Fruit fly (Drosophila melanogaster) whole organism, embryonic: ENCODE data around the gene Prosalpha6.
A peak's percentile ranks its signal among the peaks of the same experiment; 100 is the strongest.

Experiments
- ATbp ChIP-seq: fragments of 200-800 bp; sonication (Bioruptor generic); optimal IDR thresholded peaks from 2 replicates; lab custom pipeline; 2017; ENCODE audit warnings: missing biosample characterization, mild to moderate bottlenecking, missing genetic modification characterization, missing genetic modification reagents
- Aef1 ChIP-seq: fragments of 200-800 bp; sonication (Bioruptor generic); IDR thresholded peaks from 3 replicates; pipeline ENCODE4 v1.3.6; 2022; ENCODE audit warnings: missing biosample characterization, missing genetic modification characterization
- Atf6 ChIP-seq: fragments of 200-800 bp; sonication (Bioruptor generic); IDR thresholded peaks from 2 replicates; pipeline ENCODE4 v1.3.6; 2022; ENCODE audit warnings: missing biosample characterization, missing genetic modification characterization
- Blimp-1 ChIP-seq: fragments of 200-800 bp; sonication (Bioruptor generic); optimal IDR thresholded peaks from 3 replicates; lab custom pipeline; 2018; ENCODE audit warnings: missing biosample characterization, missing genetic modification characterization, mild to moderate bottlenecking, moderate library complexity, missing genetic modification reagents
- C15 ChIP-seq: fragments of 200-800 bp; sonication (Bioruptor generic); IDR thresholded peaks from 3 replicates; pipeline ENCODE4 v1.3.6; 2022; ENCODE audit warnings: missing biosample characterization, missing genetic modification characterization
- CG10654 ChIP-seq: fragments of 200-800 bp; sonication (Bioruptor generic); optimal IDR thresholded peaks from 2 replicates; lab custom pipeline; 2016; ENCODE audit warnings: missing biosample characterization, missing genetic modification characterization
- CG10959 ChIP-seq: fragments of 200-800 bp; sonication (Bioruptor generic); IDR thresholded peaks from 2 replicates; pipeline ENCODE4 v1.3.6; 2022; ENCODE audit warnings: missing biosample characterization, missing genetic modification characterization
- CG11093 ChIP-seq: fragments of 200-800 bp; sonication (Bioruptor generic); IDR thresholded peaks from 3 replicates; pipeline ENCODE4 v1.3.6; 2022; ENCODE audit warnings: missing biosample characterization, missing genetic modification characterization
- CG12104 ChIP-seq: fragments of 200-800 bp; sonication (Bioruptor generic); optimal IDR thresholded peaks from 3 replicates; lab custom pipeline; 2016; ENCODE audit warnings: missing biosample characterization, missing genetic modification characterization
- CG13424 ChIP-seq: fragments of 200-800 bp; sonication (Bioruptor generic); optimal IDR thresholded peaks from 2 replicates; lab custom pipeline; 2019; ENCODE audit warnings: missing biosample characterization, mild to moderate bottlenecking, missing genetic modification characterization, moderate library complexity
- CG14965 ChIP-seq: fragments of 200-800 bp; sonication (Bioruptor generic); optimal IDR thresholded peaks from 2 replicates; lab custom pipeline; 2016; ENCODE audit warnings: missing biosample characterization, missing genetic modification characterization, borderline replicate concordance
- CG17385 ChIP-seq: fragments of 200-800 bp; sonication (Bioruptor generic); optimal IDR thresholded peaks from 3 replicates; lab custom pipeline; 2018; ENCODE audit warnings: missing biosample characterization, mild to moderate bottlenecking, missing genetic modification characterization
- CG3281 ChIP-seq: fragments of 200-800 bp; sonication (Bioruptor generic); optimal IDR thresholded peaks from 3 replicates; lab custom pipeline; 2017; ENCODE audit warnings: missing biosample characterization, mild to moderate bottlenecking, missing genetic modification characterization
- CG34224 ChIP-seq: fragments of 200-800 bp; sonication (Bioruptor generic); IDR thresholded peaks from 3 replicates; pipeline ENCODE4 v1.3.6; 2022; ENCODE audit warnings: missing biosample characterization, missing genetic modification characterization; ENCODE audit not compliant: partially characterized antibody
- CG3847 ChIP-seq: fragments of 200-800 bp; sonication (Bioruptor generic); IDR thresholded peaks from 2 replicates; pipeline ENCODE4 v1.3.6; 2022; ENCODE audit warnings: missing biosample characterization, missing genetic modification characterization
- CG43689 ChIP-seq: fragments of 200-800 bp; sonication (Bioruptor generic); IDR thresholded peaks from 2 replicates; pipeline ENCODE4 v1.3.6; 2022; ENCODE audit warnings: missing biosample characterization, missing genetic modification characterization
- CG6254 ChIP-seq: fragments of 200-800 bp; sonication (Bioruptor generic); optimal IDR thresholded peaks from 3 replicates; lab custom pipeline; 2017; ENCODE audit warnings: mild to moderate bottlenecking, missing biosample characterization, missing genetic modification reagents, missing genetic modification characterization
- CG6654 ChIP-seq: fragments of 200-800 bp; sonication (Bioruptor generic); optimal IDR thresholded peaks from 2 replicates; lab custom pipeline; 2017; ENCODE audit warnings: missing biosample characterization, mild to moderate bottlenecking, missing genetic modification characterization
- CG6854 ChIP-seq: fragments of 200-800 bp; sonication (Bioruptor generic); optimal IDR thresholded peaks from 3 replicates; lab custom pipeline; 2017; ENCODE audit warnings: missing biosample characterization, mild to moderate bottlenecking, missing genetic modification characterization
- CG9797 ChIP-seq: fragments of 200-800 bp; sonication (Bioruptor generic); optimal IDR thresholded peaks from 3 replicates; lab custom pipeline; 2018; ENCODE audit warnings: missing biosample characterization, mild to moderate bottlenecking, missing genetic modification characterization
- CG9817 ChIP-seq: fragments of 200-800 bp; sonication (Bioruptor generic); optimal IDR thresholded peaks from 2 replicates; lab custom pipeline; 2018; ENCODE audit warnings: missing biosample characterization, mild to moderate bottlenecking, missing genetic modification characterization, moderate library complexity
- CG9932 ChIP-seq: fragments of 200-800 bp; sonication (Bioruptor generic); IDR thresholded peaks from 2 replicates; pipeline ENCODE4 v1.3.6; 2022; ENCODE audit warnings: missing biosample characterization, missing genetic modification characterization
- Dfd ChIP-seq, 2 experiments: fragments of >200 bp; optimal IDR thresholded peaks; 2 replicates each; lab custom pipeline; 2017; ENCODE audit warnings: missing biosample characterization in 2 of 2, missing genetic modification characterization in 2 of 2
- Doc2 ChIP-seq: fragments of 200-800 bp; sonication (Bioruptor generic); IDR thresholded peaks from 2 replicates; pipeline ENCODE4 v1.3.6; 2022; ENCODE audit warnings: missing biosample characterization, missing genetic modification characterization
- Gsc ChIP-seq: fragments of 200-800 bp; sonication (Bioruptor generic); IDR thresholded peaks from 2 replicates; pipeline ENCODE4 v1.3.6; 2022; ENCODE audit warnings: missing biosample characterization, missing genetic modification characterization
- Lim3 ChIP-seq: fragments of 200-800 bp; sonication (Bioruptor generic); IDR thresholded peaks from 2 replicates; pipeline ENCODE4 v1.3.6; 2022; ENCODE audit warnings: missing biosample characterization, missing genetic modification characterization
- Oli ChIP-seq: fragments of 200-800 bp; sonication (Bioruptor generic); optimal IDR thresholded peaks from 2 replicates; lab custom pipeline; 2018; ENCODE audit warnings: missing biosample characterization, mild to moderate bottlenecking, missing genetic modification characterization, moderate library complexity
- Opbp ChIP-seq: fragments of 200-800 bp; sonication (Bioruptor generic); IDR thresholded peaks from 3 replicates; pipeline ENCODE4 v1.3.6; 2022; ENCODE audit warnings: missing biosample characterization, missing genetic modification characterization; ENCODE audit not compliant: partially characterized antibody
- Usf ChIP-seq: fragments of 200-800 bp; sonication (Bioruptor generic); optimal IDR thresholded peaks from 2 replicates; lab custom pipeline; 2017; ENCODE audit warnings: missing genotype, missing biosample characterization, missing genetic modification characterization
- ap ChIP-seq: fragments of 200-800 bp; sonication (Bioruptor generic); IDR thresholded peaks from 2 replicates; pipeline ENCODE4 v1.3.6; 2022; ENCODE audit warnings: missing biosample characterization, missing genetic modification characterization
- bowl ChIP-seq: fragments of 200-800 bp; sonication (Bioruptor generic); IDR thresholded peaks from 2 replicates; pipeline ENCODE4 v1.3.6; 2022; ENCODE audit warnings: missing biosample characterization, missing genetic modification characterization
- bsh ChIP-seq, 2 experiments: fragments of 200-800 bp; sonication (Bioruptor generic); optimal IDR thresholded peaks; 2 replicates each; lab custom pipeline; 2017 to 2018; ENCODE audit warnings: mild to moderate bottlenecking in 2 of 2, missing biosample characterization in 2 of 2, missing genetic modification characterization in 2 of 2, moderate library complexity in 1 of 2
- danr ChIP-seq: fragments of 200-800 bp; sonication (Bioruptor generic); IDR thresholded peaks from 2 replicates; pipeline ENCODE4 v1.3.6; 2022; ENCODE audit warnings: missing biosample characterization, missing genetic modification characterization
- dati ChIP-seq: fragments of 200-800 bp; sonication (Bioruptor generic); IDR thresholded peaks from 2 replicates; pipeline ENCODE4 v1.3.6; 2022; ENCODE audit warnings: missing biosample characterization, missing genetic modification characterization
- dmrt99B ChIP-seq: fragments of 200-800 bp; sonication (Bioruptor generic); optimal IDR thresholded peaks from 2 replicates; lab custom pipeline; 2018; ENCODE audit warnings: missing biosample characterization, mild to moderate bottlenecking, missing genetic modification characterization, moderate library complexity
- esg ChIP-seq: fragments of 200-800 bp; sonication (Bioruptor generic); conservative IDR thresholded peaks from 2 replicates; pipeline ENCODE4 v1.3.6; 2022; ENCODE audit warnings: missing biosample characterization, missing genetic modification characterization
- gsb-n ChIP-seq: fragments of 200-800 bp; sonication (Bioruptor generic); optimal IDR thresholded peaks from 3 replicates; lab custom pipeline; 2018; ENCODE audit warnings: missing biosample characterization, mild to moderate bottlenecking, missing genetic modification characterization
- hbn ChIP-seq: fragments of 200-800 bp; sonication (Bioruptor generic); IDR thresholded peaks from 2 replicates; pipeline ENCODE4 v1.3.6; 2022; ENCODE audit warnings: missing biosample characterization, missing genetic modification characterization; ENCODE audit not compliant: partially characterized antibody
- hth ChIP-seq: fragments of >200 bp; optimal IDR thresholded peaks from 2 replicates; lab custom pipeline; 2017; ENCODE audit warnings: inconsistent platforms
- ind ChIP-seq: fragments of 200-800 bp; sonication (Bioruptor generic); optimal IDR thresholded peaks from 3 replicates; lab custom pipeline; 2016; ENCODE audit warnings: missing biosample characterization, missing genetic modification characterization
- knrl ChIP-seq: fragments of 200-800 bp; sonication (Bioruptor generic); IDR thresholded peaks from 3 replicates; pipeline ENCODE4 v1.3.6; 2022; ENCODE audit warnings: missing biosample characterization, missing genetic modification characterization; ENCODE audit not compliant: partially characterized antibody
- maf-S ChIP-seq: fragments of 200-800 bp; sonication (Bioruptor generic); optimal IDR thresholded peaks from 2 replicates; lab custom pipeline; 2016; ENCODE audit warnings: missing biosample characterization, missing genetic modification characterization
- mirr ChIP-seq: fragments of 200-800 bp; sonication (Bioruptor generic); optimal IDR thresholded peaks from 3 replicates; lab custom pipeline; 2018; ENCODE audit warnings: missing biosample characterization, mild to moderate bottlenecking, missing genetic modification characterization
- otp ChIP-seq: fragments of 200-800 bp; sonication (Bioruptor generic); IDR thresholded peaks from 3 replicates; pipeline ENCODE4, ENCODE4 v1.3.6; 2022; ENCODE audit warnings: missing biosample characterization, missing genetic modification characterization
- schlank ChIP-seq: fragments of 200-800 bp; sonication (Bioruptor generic); optimal IDR thresholded peaks from 2 replicates; lab custom pipeline; 2018; ENCODE audit warnings: missing biosample characterization, mild to moderate bottlenecking, missing genetic modification characterization
- ssp ChIP-seq: fragments of 200-800 bp; sonication (Bioruptor generic); IDR thresholded peaks from 2 replicates; pipeline ENCODE4 v1.3.6; 2022; ENCODE audit warnings: missing biosample characterization, missing genetic modification characterization
- trh ChIP-seq: fragments of 200-800 bp; sonication (Bioruptor generic); optimal IDR thresholded peaks from 2 replicates; lab custom pipeline; 2016; ENCODE audit warnings: missing biosample characterization, missing genetic modification characterization
- ttk ChIP-seq: fragments of 200-800 bp; sonication (Bioruptor generic); IDR thresholded peaks from 2 replicates; pipeline ENCODE4 v2.1.2; 2022; ENCODE audit warnings: missing biosample characterization, missing genetic modification characterization
- tup ChIP-seq: fragments of 200-800 bp; sonication (Bioruptor generic); optimal IDR thresholded peaks from 2 replicates; lab custom pipeline; 2016; ENCODE audit warnings: missing biosample characterization, mild to moderate bottlenecking, missing genetic modification characterization, moderate library complexity
- vvl ChIP-seq: fragments of 200-800 bp; sonication (Bioruptor generic); IDR thresholded peaks from 2 replicates; pipeline ENCODE4 v1.3.6; 2022; ENCODE audit warnings: missing biosample characterization, missing genetic modification characterization
- zfh2 ChIP-seq: fragments of 200-800 bp; sonication (Bioruptor generic); optimal IDR thresholded peaks from 2 replicates; lab custom pipeline; 2016; ENCODE audit warnings: missing biosample characterization, missing genetic modification characterization

Prosalpha6 gene

DNA sequence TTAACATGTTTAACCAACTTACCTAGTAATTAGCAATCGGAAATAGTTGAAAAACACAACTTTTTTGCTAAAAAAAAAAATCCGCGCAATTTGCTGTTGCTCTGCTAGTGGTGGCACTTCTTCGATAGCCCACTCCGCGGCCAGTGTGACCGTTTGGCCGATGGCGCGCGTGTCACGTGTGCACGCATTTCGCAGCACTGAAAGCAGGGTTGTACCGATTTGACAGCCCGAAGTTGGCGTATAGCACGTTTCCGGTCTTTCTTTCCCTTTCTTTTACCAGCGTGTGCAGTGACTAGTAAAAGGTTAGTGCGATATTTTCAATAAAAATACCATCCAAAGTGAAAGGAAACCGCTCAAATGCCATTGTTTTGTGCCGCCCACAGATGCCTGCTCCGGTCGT lies 20.3 kb upstream of the Prosalpha6 start, which contains the start of the genes Ripalpha and RpL7 (continued):
- TF ChIP-seq Oli (peak; percentile 89), C15 (peak; percentile 95), gsb-n (peak; percentile 96), hbn (peak; percentile 81), tup (GFP tag; lab: Kevin White, UChicago) (peak; percentile 97), danr (GFP tag; lab: Robert Waterston, UW) (peak; percentile 81), Blimp-1 (GFP tag; lab: Kevin White, UChicago) (peak; percentile 89), CG14965 (GFP tag; lab: Kevin White, UChicago) (peak; percentile 92), CG9817 (tag; lab: Kevin White, UChicago) (peak; percentile 97), Dfd (GFP tag; optimal IDR thresholded peaks at IDR 0.05; lab: Kevin White, UChicago) (no peak), Gsc (GFP tag; lab: Robert Waterston, UW) (no peak), CG9932 (GFP tag; lab: Robert Waterston, UW) (peak; percentile 98), ssp (peak; percentile 88), ATbp (GFP tag; lab: Kevin White, UChicago) (peak; percentile 98), ap (GFP tag; lab: Robert Waterston, UW) (peak; percentile 94), otp (GFP tag; lab: Robert Waterston, UW) (peak; percentile 99), CG13424 (tag; lab: Kevin White, UChicago) (peak; percentile 87), CG6254 (GFP tag; lab: Kevin White, UChicago) (peak; percentile 90), mirr (GFP tag; lab: Kevin White, UChicago) (peak; percentile 99), CG34224 (GFP tag; lab: Robert Waterston, UW) (peak; percentile 84), CG9797 (GFP tag; lab: Kevin White, UChicago) (peak; percentile 99), Doc2 (GFP tag; lab: Robert Waterston, UW) (no peak), CG6654 (GFP tag; lab: Kevin White, UChicago) (peak; percentile 90), Aef1 (peak; percentile 94), Atf6 (peak; percentile 94), Usf (GFP tag; lab: Kevin White, UChicago) (peak; percentile 97), CG10654 (GFP tag; lab: Kevin White, UChicago) (peak; percentile 97), CG12104 (GFP tag; lab: Kevin White, UChicago) (peak; percentile 98), CG43689 (GFP tag; lab: Robert Waterston, UW) (no peak; the same call in 1 of the 2 replicates), CG3281 (GFP tag; lab: Kevin White, UChicago) (peak; percentile 98), ind (GFP tag; lab: Kevin White, UChicago) (peak; percentile 94), Opbp (GFP tag; lab: Robert Waterston, UW) (peak; percentile 98), dmrt99B (tag; lab: Kevin White, UChicago) (peak; percentile 84), esg (GFP tag; lab: Robert Waterston, UW) (peak; percentile 63), bowl (GFP tag; lab: Robert Waterston, UW) (peak; percentile 90), vvl (peak; percentile 98), CG10959 (GFP tag; lab: Robert Waterston, UW) (peak; percentile 93), schlank (tag; lab: Kevin White, UChicago) (peak; percentile 99), knrl (GFP tag; lab: Robert Waterston, UW) (peak; percentile 94), trh (GFP tag; lab: Kevin White, UChicago) (peak; percentile 98), bsh (GFP tag; optimal IDR thresholded peaks at IDR 0.05; lab: Kevin White, UChicago) (peak in 1 of 2 experiments; percentile 93), CG11093 (GFP tag; lab: Robert Waterston, UW) (peak; percentile 72), CG6854 (GFP tag; lab: Kevin White, UChicago) (peak; percentile 92), Lim3 (no peak; the same call in 1 of the 2 replicates), zfh2 (GFP tag; lab: Kevin White, UChicago) (peak; percentile 98), ttk (GFP tag; lab: Robert Waterston, UW) (peak; percentile 96), CG17385 (peak; percentile 95), maf-S (GFP tag; lab: Kevin White, UChicago) (peak; percentile 98), dati (GFP tag; lab: Robert Waterston, UW) (peak; percentile 96), hth (lab: Kevin White, UChicago) (no peak), CG3847 (GFP tag; lab: Robert Waterston, UW) (peak; percentile 98)
